Worm (Caenorhabditis elegans) whole organism, L2 larva: ENCODE results near the gene Y2H9A.4.

Source experiments
- C34F6.9 ChIP-seq: fragments of 150-350 bp; optimal IDR thresholded peaks from 2 replicates; lab custom pipeline; 2014; ENCODE audit warnings: missing biosample characterization, missing genetic modification characterization
- R02D3.7 ChIP-seq: fragments of 150-350 bp; optimal IDR thresholded peaks from 2 replicates; lab custom pipeline; 2014; ENCODE audit warnings: missing biosample characterization, missing genetic modification characterization
- Y55F3AM.14 ChIP-seq: fragments of 200-800 bp; sonication (Bioruptor generic); optimal IDR thresholded peaks from 2 replicates; lab custom pipeline; 2018; ENCODE audit warnings: mild to moderate bottlenecking, missing genetic modification characterization, missing compliant biosample characterization
- ZK546.5 ChIP-seq: sonication (generic microtip); optimal IDR thresholded peaks from 2 replicates; lab custom pipeline; 2017; ENCODE audit warnings: missing biosample characterization, missing genetic modification characterization
- alr-1 ChIP-seq: fragments of 150-350 bp; optimal IDR thresholded peaks from 2 replicates; lab custom pipeline; 2014; ENCODE audit warnings: missing biosample characterization, missing genetic modification characterization
- ama-1 ChIP-seq: fragments of 150-350 bp; optimal IDR thresholded peaks from 2 replicates; lab custom pipeline; 2018; ENCODE audit warnings: inconsistent platforms
- blmp-1 ChIP-seq: sonication (generic microtip); optimal IDR thresholded peaks from 2 replicates; lab custom pipeline; 2017; ENCODE audit warnings: missing genetic modification characterization, mild to moderate bottlenecking, missing compliant biosample characterization, antibody characterized with exemption, moderate library complexity; ENCODE audit not compliant: insufficient read depth
- ceh-16 ChIP-seq: fragments of 150-350 bp; optimal IDR thresholded peaks from 2 replicates; lab custom pipeline; 2014; ENCODE audit warnings: missing biosample characterization, missing genetic modification characterization
- ceh-82 ChIP-seq: fragments of 150-350 bp; optimal IDR thresholded peaks from 2 replicates; lab custom pipeline; 2014; ENCODE audit warnings: missing biosample characterization, missing genetic modification characterization
- egl-27 ChIP-seq: sonication (generic microtip); optimal IDR thresholded peaks from 3 replicates; lab custom pipeline; 2017; ENCODE audit warnings: missing biosample characterization, missing genetic modification reagents, missing genetic modification characterization
- elt-1 ChIP-seq: fragments of 150-350 bp; optimal IDR thresholded peaks from 2 replicates; lab custom pipeline; 2014; ENCODE audit warnings: missing biosample characterization, missing genetic modification characterization
- elt-3 ChIP-seq: sonication (generic microtip); optimal IDR thresholded peaks from 2 replicates; lab custom pipeline; 2017; ENCODE audit warnings: missing biosample characterization, missing genetic modification characterization
- fos-1 ChIP-seq: fragments of 150-350 bp; optimal IDR thresholded peaks from 2 replicates; lab custom pipeline; 2014; ENCODE audit warnings: missing biosample characterization, missing genetic modification characterization
- gmeb-1 ChIP-seq: fragments of 150-350 bp; optimal IDR thresholded peaks from 2 replicates; lab custom pipeline; 2014; ENCODE audit warnings: missing biosample characterization, missing genetic modification characterization
- lin-11 ChIP-seq: fragments of 150-350 bp; sonication (generic microtip); optimal IDR thresholded peaks from 2 replicates; lab custom pipeline; 2014; ENCODE audit warnings: missing biosample characterization, missing genetic modification characterization, inconsistent platforms, mixed read lengths
- mab-5 ChIP-seq: fragments of 150-350 bp; optimal IDR thresholded peaks from 2 replicates; lab custom pipeline; 2014; ENCODE audit warnings: missing biosample characterization, missing genetic modification characterization
- nhr-10 ChIP-seq: sonication (generic microtip); optimal IDR thresholded peaks from 2 replicates; lab custom pipeline; 2017; ENCODE audit warnings: missing biosample characterization, missing genetic modification characterization
- nhr-12 ChIP-seq: fragments of 150-350 bp; optimal IDR thresholded peaks from 2 replicates; lab custom pipeline; 2014; ENCODE audit warnings: missing biosample characterization, missing genetic modification characterization
- nhr-129 ChIP-seq: fragments of 150-350 bp; optimal IDR thresholded peaks from 2 replicates; lab custom pipeline; 2014; ENCODE audit warnings: missing biosample characterization, missing genetic modification characterization
- nhr-21 ChIP-seq: fragments of 150-350 bp; optimal IDR thresholded peaks from 2 replicates; lab custom pipeline; 2014; ENCODE audit warnings: missing biosample characterization, missing genetic modification characterization
- nhr-23 ChIP-seq: fragments of 150-350 bp; optimal IDR thresholded peaks from 2 replicates; lab custom pipeline; 2014; ENCODE audit warnings: missing biosample characterization, missing genetic modification reagents, missing genetic modification characterization
- nhr-25 ChIP-seq: fragments of 150-350 bp; sonication (generic microtip); optimal IDR thresholded peaks from 3 replicates; lab custom pipeline; 2014; ENCODE audit warnings: missing biosample characterization, missing genetic modification characterization
- nhr-6 ChIP-seq: fragments of 150-350 bp; optimal IDR thresholded peaks from 2 replicates; lab custom pipeline; 2014; ENCODE audit warnings: missing biosample characterization, missing genetic modification characterization
- peb-1 ChIP-seq: fragments of 150-350 bp; optimal IDR thresholded peaks from 2 replicates; lab custom pipeline; 2014; ENCODE audit warnings: missing biosample characterization, missing genetic modification characterization
- skn-1 ChIP-seq: sonication (generic microtip); optimal IDR thresholded peaks from 2 replicates; lab custom pipeline; 2017; ENCODE audit warnings: missing biosample characterization, missing genetic modification characterization
- snpc-4 ChIP-seq: fragments of 150-350 bp; optimal IDR thresholded peaks from 2 replicates; lab custom pipeline; 2014; ENCODE audit warnings: missing biosample characterization, missing genetic modification characterization
- unc-55 ChIP-seq: fragments of 150-350 bp; sonication (generic microtip); optimal IDR thresholded peaks from 3 replicates; lab custom pipeline; 2014; ENCODE audit warnings: missing biosample characterization, missing genetic modification reagents, missing genetic modification characterization
- unc-62 ChIP-seq: fragments of 150-350 bp; optimal IDR thresholded peaks from 2 replicates; lab custom pipeline; 2014; ENCODE audit warnings: missing biosample characterization, missing genetic modification reagents, missing genetic modification characterization
- zag-1 ChIP-seq: fragments of 150-350 bp; optimal IDR thresholded peaks from 2 replicates; lab custom pipeline; 2014; ENCODE audit warnings: missing biosample characterization, missing genetic modification characterization
- ztf-1 ChIP-seq: fragments of 200-800 bp; sonication (Bioruptor generic); conservative IDR thresholded peaks from 2 replicates; pipeline ENCODE4 v1.3.6; 2022; ENCODE audit warnings: missing genetic modification characterization, missing compliant biosample characterization

Y2H9A.4 gene

DNA sequence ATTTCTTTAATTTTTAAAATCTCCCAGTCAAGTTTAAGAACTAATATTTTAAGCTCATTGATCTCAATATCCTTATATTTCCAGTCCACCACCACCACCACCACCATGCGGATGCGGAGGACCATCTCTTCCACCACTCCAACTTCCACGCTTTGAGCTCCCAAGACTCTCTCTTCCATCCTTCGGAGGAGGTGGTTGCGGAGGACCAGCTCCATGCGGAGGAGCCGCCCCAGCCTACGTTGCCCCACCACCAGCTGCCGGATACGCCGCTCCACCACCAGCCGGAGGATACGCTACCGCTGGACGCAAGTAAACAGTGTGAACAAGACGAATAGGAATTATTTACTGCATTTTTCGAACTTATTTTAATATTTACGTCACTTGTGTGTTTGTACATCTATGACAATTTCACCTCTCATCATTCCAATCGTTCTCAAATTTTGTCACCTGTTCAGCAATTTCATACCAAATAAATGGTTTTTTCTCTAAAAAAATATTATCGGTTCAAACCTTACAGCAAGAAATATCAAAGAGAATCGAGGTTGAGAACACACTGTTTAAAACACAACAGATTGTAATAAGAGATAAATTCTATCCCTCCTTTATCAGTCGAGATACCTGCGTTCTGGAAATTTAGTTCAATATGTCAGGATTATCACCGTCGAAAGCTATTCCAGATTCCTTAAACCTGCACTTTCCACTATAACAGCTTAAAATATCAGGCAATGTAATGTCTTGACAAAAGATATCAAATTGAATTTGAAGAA, 34.3 kb upstream of the Y2H9A.4 start:
- TF ChIP-seq blmp-1 (tag; lab: Kevin White, UChicago) (peak; percentile 65), elt-3 (peak; percentile 68), ama-1 (lab: Kevin White, UChicago) (peak; percentile 67), ztf-1 (no peak), gmeb-1 (tag; lab: Kevin White, UChicago) (no peak), alr-1 (tag; lab: Kevin White, UChicago) (no peak)

DNA sequence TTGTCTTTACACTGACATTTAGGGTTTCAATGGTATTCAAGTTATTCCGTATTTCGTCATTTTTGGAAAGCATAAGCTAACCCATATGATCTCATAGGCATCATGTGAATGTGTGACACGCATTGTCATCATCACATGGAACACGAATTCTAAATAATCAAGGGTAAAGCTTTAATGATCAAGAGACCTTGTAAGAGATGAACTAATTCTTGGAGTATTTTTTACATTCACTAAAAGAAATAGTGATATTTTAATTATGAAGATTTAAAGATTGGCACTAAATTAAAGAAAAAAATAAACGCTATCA, 33.8 kb upstream of the Y2H9A.4 start:
- TF ChIP-seq elt-3 = no peak
- peak; percentile 78 for TF ChIP-seq nhr-25
- TF ChIP-seq nhr-21 (tag; lab: Kevin White, UChicago) = peak; percentile 1
- no peak for TF ChIP-seq C34F6.9
- no peak for TF ChIP-seq R02D3.7 (tag; lab: Kevin White, UChicago)
- no peak for TF ChIP-seq snpc-4 (tag; lab: Kevin White, UChicago)
- no peak for TF ChIP-seq nhr-6 (tag; lab: Kevin White, UChicago)
- TF ChIP-seq zag-1 (tag; lab: Kevin White, UChicago) = no peak
- TF ChIP-seq mab-5 (tag; lab: Kevin White, UChicago) = no peak
- no peak for TF ChIP-seq nhr-23

DNA sequence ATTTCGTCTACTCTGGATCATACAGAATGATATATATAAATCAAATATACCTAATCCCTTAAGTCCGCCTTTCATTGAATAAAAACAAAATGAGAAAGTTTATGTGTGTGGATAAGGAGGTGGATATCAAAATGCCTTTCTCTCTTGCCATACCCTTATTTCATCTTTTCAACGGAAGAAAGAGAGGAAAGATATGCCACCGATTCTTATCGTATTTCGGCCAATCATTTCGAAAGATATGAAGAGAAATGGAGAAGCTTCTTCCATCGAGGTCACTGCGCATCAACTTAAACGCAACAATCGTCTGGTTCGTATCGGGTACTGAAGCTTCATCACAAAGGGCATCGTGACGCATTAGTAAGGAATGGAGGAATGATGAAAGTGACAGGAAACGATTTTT, 32.4 kb upstream of the Y2H9A.4 start:
- no peak for TF ChIP-seq ZK546.5 (tag; lab: Kevin White, UChicago)
- TF ChIP-seq alr-1 (tag; lab: Kevin White, UChicago) = no peak
- TF ChIP-seq nhr-21 (tag; lab: Kevin White, UChicago) = peak; percentile 47
- no peak for TF ChIP-seq ceh-16 (tag; lab: Kevin White, UChicago)
- TF ChIP-seq ceh-82 (tag; lab: Kevin White, UChicago) = no peak
- TF ChIP-seq blmp-1 (tag; lab: Kevin White, UChicago) = peak; percentile 3
- no peak for TF ChIP-seq skn-1
- TF ChIP-seq nhr-10 (tag; lab: Kevin White, UChicago) = no peak
- TF ChIP-seq peb-1 (tag; lab: Kevin White, UChicago) = peak; percentile 38
- TF ChIP-seq elt-3 = no peak
- TF ChIP-seq, all 48 proteins: peak for 3

DNA sequence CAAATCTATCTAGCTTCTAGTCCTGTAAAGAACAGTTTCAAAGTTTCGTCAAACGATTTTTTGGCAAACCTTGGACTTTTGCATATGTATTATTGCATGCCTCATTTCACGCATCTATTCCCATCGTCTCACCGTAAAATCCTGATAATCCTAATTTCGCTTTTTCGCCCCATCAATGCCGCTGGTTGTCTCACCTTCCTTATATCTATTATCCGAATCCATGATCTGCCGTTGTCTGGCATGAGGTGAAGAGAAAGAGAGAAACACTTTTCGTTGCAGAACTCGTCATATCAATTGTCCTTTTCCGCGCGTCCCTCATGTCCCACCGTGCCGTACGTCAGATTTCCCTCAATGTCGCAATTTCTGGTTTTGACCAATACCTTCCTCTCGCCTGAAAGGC, 31.1 kb upstream of the Y2H9A.4 start, which contains the start of gene cut-2:
Gene cut-2 (plus strand): TSS at position 365 of the 400 bp plus-strand sequence.
- no peak for TF ChIP-seq alr-1 (tag; lab: Kevin White, UChicago)
- TF ChIP-seq ceh-82 (tag; lab: Kevin White, UChicago) = no peak
- TF ChIP-seq peb-1 (tag; lab: Kevin White, UChicago) = peak; percentile 24
- no peak for TF ChIP-seq lin-11 (tag; lab: Kevin White, UChicago)
- no peak for TF ChIP-seq nhr-129 (tag; lab: Kevin White, UChicago)

DNA sequence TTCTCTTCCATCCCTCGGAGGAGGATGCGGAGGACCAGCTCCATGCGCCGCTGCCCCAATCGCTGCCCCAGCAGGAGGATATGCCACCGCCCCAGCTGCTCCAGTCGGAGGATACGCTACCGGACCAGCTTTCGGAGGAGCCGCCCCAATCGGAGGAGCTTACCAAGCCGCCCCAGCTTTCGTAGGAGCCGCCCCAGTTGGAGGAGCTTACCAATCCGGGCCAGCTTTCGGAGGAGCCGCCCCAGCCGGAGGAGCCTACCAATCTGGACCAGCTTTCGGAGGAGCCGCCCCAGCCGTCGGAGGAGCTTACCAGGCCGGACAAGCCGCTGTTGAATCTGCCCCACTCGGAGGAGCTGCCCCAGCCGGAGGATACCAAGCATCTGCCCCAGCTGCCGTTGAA, 30.2 kb upstream of the Y2H9A.4 start:
- TF ChIP-seq zag-1 (tag; lab: Kevin White, UChicago) = no peak
- no peak for TF ChIP-seq unc-62
- no peak for TF ChIP-seq C34F6.9
- TF ChIP-seq gmeb-1 (tag; lab: Kevin White, UChicago) = no peak
- TF ChIP-seq ZK546.5 (tag; lab: Kevin White, UChicago) = no peak
- no peak for TF ChIP-seq ceh-16 (tag; lab: Kevin White, UChicago)
- no peak for TF ChIP-seq nhr-25
- TF ChIP-seq Y55F3AM.14 (GFP tag; lab: Kevin White, UChicago) = no peak
- no peak for TF ChIP-seq egl-27 (tag; lab: Kevin White, UChicago)
- TF ChIP-seq unc-55 = no peak
- no peak for TF ChIP-seq ama-1 (lab: Kevin White, UChicago)
- no peak for TF ChIP-seq nhr-12 (tag; lab: Kevin White, UChicago)
- no peak for TF ChIP-seq blmp-1 (tag; lab: Kevin White, UChicago)
- TF ChIP-seq peb-1 (tag; lab: Kevin White, UChicago) = no peak

DNA sequence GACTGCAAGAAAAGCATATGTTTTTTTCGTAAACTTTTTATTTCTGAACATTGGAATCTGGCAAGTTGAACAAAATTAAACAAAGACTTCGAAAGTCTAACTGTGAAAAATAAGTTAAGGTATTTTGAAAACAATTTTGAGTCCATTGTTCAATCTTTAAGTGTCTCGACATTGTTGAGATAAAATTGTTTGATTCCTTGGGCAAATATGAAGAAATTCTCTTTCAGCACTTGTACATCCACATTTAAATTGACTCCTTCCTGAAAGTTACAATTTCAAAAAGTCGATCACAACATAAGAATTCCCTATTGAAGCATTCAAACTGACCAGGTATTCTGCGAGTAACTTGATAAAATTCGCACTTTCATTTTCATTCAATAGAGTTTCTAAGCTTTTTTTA, 29.6 kb upstream of the Y2H9A.4 start:
- TF ChIP-seq elt-1 (tag; lab: Kevin White, UChicago) (no peak), nhr-25 (peak; percentile 9), fos-1 (no peak)
